Fruit fly (Drosophila melanogaster): ENCODE results near the gene Tbc1d15-17.

DNA sequence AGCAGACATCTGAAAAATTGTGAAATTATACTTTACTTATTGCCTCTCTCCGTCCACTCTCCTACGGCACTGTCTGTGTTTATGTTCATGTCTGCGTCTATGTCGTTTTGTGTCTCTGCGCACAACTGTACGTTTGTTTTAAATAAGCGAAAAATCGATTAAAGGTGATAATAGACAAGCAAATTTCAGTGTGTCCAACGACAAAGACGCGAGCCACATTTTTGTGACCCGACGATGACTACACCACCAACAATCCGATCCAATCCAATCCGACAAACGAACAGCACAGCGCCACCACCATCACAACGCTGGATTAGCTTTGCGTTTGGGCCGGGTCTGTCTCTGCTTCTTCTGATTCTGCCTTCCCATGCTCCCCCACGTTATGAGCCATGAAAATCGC, 37.6 kb downstream of the Tbc1d15-17 start:
- TF ChIP-seq CG8765 (GFP tag; IDR thresholded peaks at IDR 0.05) (no peak), wek (GFP tag; optimal IDR thresholded peaks at IDR 0.05) (no peak), CG1602 (GFP tag; optimal IDR thresholded peaks at IDR 0.05) (no peak)
